Fruit fly (Drosophila melanogaster): ENCODE results near the gene scf.

Gene scf

dm6 chr3L:1329724-1330123 lies 31.3 kb downstream of the scf start, which contains the start of gene ND-ACP:
ND-ACP (plus strand) TSS chr3L:1329949.
- TF ChIP-seq aop (GFP tag; IDR thresholded peaks at IDR 0.05) (no peak), rib (GFP tag; IDR thresholded peaks at IDR 0.05) (no peak), row (GFP tag; IDR thresholded peaks at IDR 0.05) (peak; percentile 10; the same call in 1 of the 3 replicates), Mrtf (GFP tag; IDR thresholded peaks at IDR 0.05) (no peak), CG30020 (tag; optimal IDR thresholded peaks at IDR 0.05) (peak; percentile 32), Dll (GFP tag; IDR thresholded peaks at IDR 0.05; ENCODE audit: partially characterized antibody) (0 out of 4 replicates have a peak, but pooled peaks have one; percentile 41), CG3995 (GFP tag; optimal IDR thresholded peaks at IDR 0.05) (peak; percentile 56), Atf6 (GFP tag; IDR thresholded peaks at IDR 0.05) (no peak), insv (GFP tag; optimal IDR thresholded peaks at IDR 0.05) (no peak), zf30C (GFP tag; optimal IDR thresholded peaks at IDR 0.05) (no peak), z (GFP tag; IDR thresholded peaks at IDR 0.05) (no peak), YL-1 (GFP tag; optimal IDR thresholded peaks at IDR 0.05) (peak; percentile 75), MESR4 (GFP tag; optimal IDR thresholded peaks at IDR 0.05) (peak; percentile 93), BEAF-32 (GFP tag; optimal IDR thresholded peaks at IDR 0.05) (peak; percentile 49), CG18476 (GFP tag; optimal IDR thresholded peaks at IDR 0.05) (no peak), nmo (GFP tag; optimal IDR thresholded peaks at IDR 0.05) (peak; percentile 15), Lhr (GFP tag; optimal IDR thresholded peaks at IDR 0.05) (peak; percentile 37), CG14710 (tag; optimal IDR thresholded peaks at IDR 0.05) (peak; percentile 66), CG15479 (GFP tag; optimal IDR thresholded peaks at IDR 0.05) (peak; percentile 51), lov (optimal IDR thresholded peaks at IDR 0.05) (no peak), lov (GFP tag; IDR thresholded peaks at IDR 0.05) (no peak), eyg (GFP tag; optimal IDR thresholded peaks at IDR 0.05) (no peak), Mad (GFP tag; optimal IDR thresholded peaks at IDR 0.05) (no peak), CG2116 (GFP tag; optimal IDR thresholded peaks at IDR 0.05) (peak; percentile 79), phol (tag; optimal IDR thresholded peaks at IDR 0.05) (peak; percentile 23), Sin3A (optimal IDR thresholded peaks at IDR 0.05) (peak; percentile 78), pzg (GFP tag; optimal IDR thresholded peaks at IDR 0.05) (peak; percentile 74), salm (tag; optimal IDR thresholded peaks at IDR 0.05) (no peak), fru (optimal IDR thresholded peaks at IDR 0.05) (no peak), CG15514 (GFP tag; optimal IDR thresholded peaks at IDR 0.05) (peak; percentile 66), slbo (GFP tag; IDR thresholded peaks at IDR 0.05) (0 out of 2 replicates have a peak, but pooled peaks have one; percentile 3), Med (GFP tag) (peak; percentile 67), Pdp1 (GFP tag; optimal IDR thresholded peaks at IDR 0.05) (peak in 1 of 2 experiments; percentile 98), trem (tag; optimal IDR thresholded peaks at IDR 0.05) (peak; percentile 72), Nf-YC (tag; optimal IDR thresholded peaks at IDR 0.05) (peak; percentile 24), ken (GFP tag; IDR thresholded peaks at IDR 0.05) (no peak), CoRest (tag; optimal IDR thresholded peaks at IDR 0.05) (peak; percentile 5), MBD-R2 (GFP tag; IDR thresholded peaks at IDR 0.05) (peak; percentile 35; the same call in 1 of the 2 replicates), Ets97D (GFP tag; optimal IDR thresholded peaks at IDR 0.05) (peak; percentile 37), CG11723 (GFP tag; optimal IDR thresholded peaks at IDR 0.05) (no peak), CG9797 (GFP tag; optimal IDR thresholded peaks at IDR 0.05) (peak; percentile 89), gfzf (GFP tag; optimal IDR thresholded peaks at IDR 0.05) (peak; percentile 77), Stat92E (GFP tag; optimal IDR thresholded peaks at IDR 0.05) (peak in 1 of 3 experiments; percentile 60), CG9817 (tag; optimal IDR thresholded peaks at IDR 0.05) (no peak), mld (GFP tag; IDR thresholded peaks at IDR 0.05; ENCODE audit: partially characterized antibody) (no peak), Fer2 (tag; optimal IDR thresholded peaks at IDR 0.05) (no peak), CG4617 (GFP tag; optimal IDR thresholded peaks at IDR 0.05; ENCODE audit: borderline replicate concordance) (peak; percentile 28), sima (GFP tag; optimal IDR thresholded peaks at IDR 0.05) (no peak), CG17186 (GFP tag; optimal IDR thresholded peaks at IDR 0.05) (peak; percentile 53), HLH4C (GFP tag; IDR thresholded peaks at IDR 0.05; ENCODE audit: partially characterized antibody) (peak; percentile 34; the same call in 1 of the 3 replicates)
